Worm (Caenorhabditis elegans) whole organism, L4 larva: ENCODE results near the gene W02H5.2.
A peak's percentile ranks its signal among the peaks of the same experiment; 100 is the strongest.

Experiments used
- D1046.2 ChIP-seq: fragments of 200-800 bp; sonication (Bioruptor generic); IDR thresholded peaks from 2 replicates; pipeline ENCODE4 v1.3.6; 2022; ENCODE audit warnings: missing genetic modification characterization, missing compliant biosample characterization
- F44E2.7 ChIP-seq: fragments of 200-800 bp; sonication (Bioruptor generic); IDR thresholded peaks from 2 replicates; pipeline ENCODE4 v2.1.2; 2022; ENCODE audit warnings: missing genetic modification characterization, missing compliant biosample characterization
- F49E8.2 ChIP-seq: sonication (generic microtip); optimal IDR thresholded peaks from 2 replicates; lab custom pipeline; 2016; ENCODE audit warnings: missing compliant biosample characterization, mild to moderate bottlenecking, missing genetic modification characterization, borderline replicate concordance
- T20F7.1 ChIP-seq: fragments of 200-800 bp; sonication (Bioruptor generic); optimal IDR thresholded peaks from 2 replicates; lab custom pipeline; 2018; ENCODE audit warnings: mild to moderate bottlenecking, missing genetic modification characterization, missing compliant biosample characterization
- aha-1 ChIP-seq: fragments of 150-350 bp; peaks from one replicate; lab custom pipeline; 2014; ENCODE audit warnings: missing biosample characterization, missing genetic modification characterization
- ceh-62 ChIP-seq: sonication (generic microtip); optimal IDR thresholded peaks from 2 replicates; lab custom pipeline; 2017; ENCODE audit warnings: missing biosample characterization, missing genetic modification characterization
- ceh-82 ChIP-seq: sonication (generic microtip); optimal IDR thresholded peaks from 2 replicates; lab custom pipeline; 2017; ENCODE audit warnings: missing biosample characterization, missing genetic modification characterization
- daf-19 ChIP-seq: fragments of 200-800 bp; sonication (Bioruptor generic); conservative IDR thresholded peaks from 2 replicates; pipeline ENCODE4 v1.3.6; 2022; ENCODE audit warnings: missing genetic modification characterization, missing compliant biosample characterization
- dmd-6 ChIP-seq: fragments of 200-800 bp; sonication (Bioruptor generic); IDR thresholded peaks from 2 replicates; pipeline ENCODE4 v1.3.6; 2022; ENCODE audit warnings: missing genetic modification reagents, missing genetic modification characterization, missing compliant biosample characterization
- dmd-9 ChIP-seq: fragments of 200-800 bp; sonication (Bioruptor generic); IDR thresholded peaks from 2 replicates; pipeline ENCODE4 v1.3.6; 2022; ENCODE audit warnings: missing genetic modification reagents, missing genetic modification characterization, missing compliant biosample characterization
- egl-27 ChIP-seq: sonication (generic microtip); optimal IDR thresholded peaks from 3 replicates; lab custom pipeline; 2017; ENCODE audit warnings: missing biosample characterization, missing genetic modification reagents, missing genetic modification characterization
- fkh-10 ChIP-seq: fragments of 150-350 bp; optimal IDR thresholded peaks from 2 replicates; lab custom pipeline; 2014; ENCODE audit warnings: missing biosample characterization, missing genetic modification reagents, missing genetic modification characterization
- gei-8 ChIP-seq: fragments of 200-800 bp; sonication (Bioruptor generic); optimal IDR thresholded peaks from 2 replicates; lab custom pipeline; 2018; ENCODE audit warnings: mild to moderate bottlenecking, missing genetic modification characterization, missing compliant biosample characterization
- hlh-11 ChIP-seq: fragments of 200-800 bp; sonication (Bioruptor generic); optimal IDR thresholded peaks from 2 replicates; lab custom pipeline; 2018; ENCODE audit warnings: mild to moderate bottlenecking, missing genetic modification characterization, missing compliant biosample characterization
- hlh-30 ChIP-seq: sonication (generic microtip); optimal IDR thresholded peaks from 2 replicates; lab custom pipeline; 2017; ENCODE audit warnings: antibody characterized with exemption, mild to moderate bottlenecking, missing genetic modification characterization, missing compliant biosample characterization; ENCODE audit not compliant: insufficient read depth
- lim-7 ChIP-seq: fragments of 200-800 bp; sonication (Bioruptor generic); IDR thresholded peaks from 2 replicates; pipeline ENCODE4 v1.3.6; 2022; ENCODE audit warnings: missing genetic modification characterization, missing compliant biosample characterization
- lin-13 ChIP-seq: fragments of 150-350 bp; optimal IDR thresholded peaks from 2 replicates; lab custom pipeline; 2014; ENCODE audit warnings: missing biosample characterization, missing genetic modification reagents, missing genetic modification characterization
- madf-9 ChIP-seq: fragments of 200-800 bp; sonication (Bioruptor generic); conservative IDR thresholded peaks from 2 replicates; pipeline ENCODE4 v1.3.6; 2022; ENCODE audit warnings: missing genetic modification reagents, missing genetic modification characterization, missing compliant biosample characterization
- mdl-1 ChIP-seq, 2 experiments: fragments of 150-350 bp in 1 of 2; sonication (generic microtip) in 1 of 2; optimal IDR thresholded peaks; 2 replicates each; lab custom pipeline; 2014 to 2017; ENCODE audit warnings: missing biosample characterization in 2 of 2, missing genetic modification characterization in 2 of 2
- mep-1 ChIP-seq: fragments of 150-350 bp; sonication (generic microtip); optimal IDR thresholded peaks from 3 replicates; lab custom pipeline; 2014; ENCODE audit warnings: missing biosample characterization, missing genetic modification characterization
- nhr-10 ChIP-seq: fragments of 150-350 bp; optimal IDR thresholded peaks from 2 replicates; lab custom pipeline; 2014; ENCODE audit warnings: missing biosample characterization, missing genetic modification characterization
- nhr-102 ChIP-seq: sonication (generic microtip); optimal IDR thresholded peaks from 2 replicates; lab custom pipeline; 2016; ENCODE audit warnings: mild to moderate bottlenecking, missing genetic modification characterization, moderate library complexity, missing compliant biosample characterization
- nhr-28 ChIP-seq: fragments of 150-350 bp; optimal IDR thresholded peaks from 2 replicates; lab custom pipeline; 2014; ENCODE audit warnings: missing biosample characterization, missing genetic modification characterization
- nhr-41 ChIP-seq: fragments of 200-800 bp; sonication (Bioruptor generic); IDR thresholded peaks from 2 replicates; pipeline ENCODE4 v1.3.6; 2022; ENCODE audit warnings: missing genetic modification reagents, missing genetic modification characterization, missing compliant biosample characterization
- nhr-48 ChIP-seq: sonication (generic microtip); optimal IDR thresholded peaks from 2 replicates; lab custom pipeline; 2016; ENCODE audit warnings: mild to moderate bottlenecking, missing genetic modification characterization, missing compliant biosample characterization
- nhr-77 ChIP-seq: fragments of 150-350 bp; optimal IDR thresholded peaks from 2 replicates; lab custom pipeline; 2014; ENCODE audit warnings: missing biosample characterization, missing genetic modification characterization
- rbr-2 ChIP-seq: sonication (generic microtip); optimal IDR thresholded peaks from 2 replicates; lab custom pipeline; 2016; ENCODE audit warnings: missing genotype, missing genetic modification characterization, missing compliant biosample characterization
- snpc-1.2 ChIP-seq: fragments of 200-800 bp; sonication (Bioruptor generic); IDR thresholded peaks from 2 replicates; pipeline ENCODE4 v1.3.6; 2022; ENCODE audit warnings: missing genetic modification reagents, missing genetic modification characterization, missing compliant biosample characterization
- spr-3 ChIP-seq: fragments of 200-800 bp; sonication (Bioruptor generic); optimal IDR thresholded peaks from 2 replicates; lab custom pipeline; 2018; ENCODE audit warnings: mild to moderate bottlenecking, missing genetic modification characterization, missing compliant biosample characterization
- tra-1 ChIP-seq: fragments of 200-800 bp; sonication (Bioruptor generic); IDR thresholded peaks from 2 replicates; pipeline ENCODE4 v1.3.6; 2022; ENCODE audit warnings: missing genetic modification reagents, missing genetic modification characterization, missing compliant biosample characterization
- unc-130 ChIP-seq: sonication (generic microtip); optimal IDR thresholded peaks from 2 replicates; lab custom pipeline; 2016; ENCODE audit warnings: missing genetic modification reagents, missing genetic modification characterization, missing compliant biosample characterization
- unc-39 ChIP-seq: sonication (generic microtip); optimal IDR thresholded peaks from 2 replicates; lab custom pipeline; 2017; ENCODE audit warnings: missing biosample characterization, missing genetic modification characterization
- unc-62 ChIP-seq, 3 experiments: fragments of 150-350 bp in 1 of 3; sonication (generic microtip); optimal IDR thresholded peaks in 2 of 3; peaks in 1 of 3; 1 replicate in 1 of 3; 2 replicates in 2 of 3; lab custom pipeline; 2014 to 2017; ENCODE audit warnings: missing biosample characterization in 3 of 3, missing genetic modification characterization in 3 of 3, missing genetic modification reagents in 3 of 3, missing genotype in 1 of 3
- vab-7 ChIP-seq: fragments of 200-800 bp; sonication (Bioruptor generic); IDR thresholded peaks from 2 replicates; pipeline ENCODE4 v1.3.6; 2022; ENCODE audit warnings: missing genetic modification reagents, missing genetic modification characterization, missing compliant biosample characterization
- zfp-2 ChIP-seq: sonication (generic microtip); optimal IDR thresholded peaks from 2 replicates; lab custom pipeline; 2016; ENCODE audit warnings: mild to moderate bottlenecking, missing genetic modification characterization, missing compliant biosample characterization
- ztf-7 ChIP-seq: fragments of 150-350 bp; optimal IDR thresholded peaks from 2 replicates; lab custom pipeline; 2014; ENCODE audit warnings: missing biosample characterization, missing genetic modification characterization

The W02H5.2 gene

ce11 chrV:2639035-2639434, at the start of gene W02H5.2:
TSS of gene W02H5.2 (plus strand) at chrV:2639335.
- no peak for TF ChIP-seq nhr-48 (tag; lab: Kevin White, UChicago)
- TF ChIP-seq unc-62 (GFP tag; optimal IDR thresholded peaks at IDR 0.05 in 1 of 2; lab: Kevin White, UChicago) = peak in 1 of 2 experiments; percentile 10
- TF ChIP-seq unc-62 (tag; optimal IDR thresholded peaks at IDR 0.05; lab: Kevin White, UChicago) = no peak
- TF ChIP-seq aha-1 (tag; lab: Kevin White, UChicago) = no peak
- TF ChIP-seq madf-9 (GFP tag; lab: Robert Waterston, UW) = no peak

ce11 chrV:2589834-2590233, 49.3 kb upstream of the W02H5.2 start:
- TF ChIP-seq spr-3 (GFP tag; lab: Kevin White, UChicago) (no peak), aha-1 (tag; lab: Kevin White, UChicago) (peak; percentile 39)

ce11 chrV:2592173-2592676, 46.9 kb upstream of the W02H5.2 start, which contains the start of gene irg-3:
TSS of gene irg-3 (plus strand) at chrV:2592591.
- TF ChIP-seq hlh-11 (tag; lab: Kevin White, UChicago) (peak; percentile 10), nhr-102 (tag; lab: Kevin White, UChicago) (no peak), aha-1 (tag; lab: Kevin White, UChicago) (peak; percentile 52), unc-130 (no peak), snpc-1.2 (GFP tag; lab: Robert Waterston, UW) (no peak), dmd-6 (GFP tag; lab: Robert Waterston, UW) (peak; percentile 65), vab-7 (GFP tag; lab: Robert Waterston, UW) (no peak), mdl-1 (tag; optimal IDR thresholded peaks at IDR 0.05; lab: Kevin White, UChicago) (no peak), daf-19 (GFP tag; lab: Robert Waterston, UW) (no peak), T20F7.1 (GFP tag; lab: Kevin White, UChicago) (no peak), zfp-2 (tag; lab: Kevin White, UChicago) (no peak), nhr-28 (tag; lab: Kevin White, UChicago) (peak; percentile 45), nhr-48 (tag; lab: Kevin White, UChicago) (no peak), hlh-30 (tag; lab: Kevin White, UChicago) (no peak)
- TF ChIP-seq, all 104 proteins: peak for 4

DNA sequence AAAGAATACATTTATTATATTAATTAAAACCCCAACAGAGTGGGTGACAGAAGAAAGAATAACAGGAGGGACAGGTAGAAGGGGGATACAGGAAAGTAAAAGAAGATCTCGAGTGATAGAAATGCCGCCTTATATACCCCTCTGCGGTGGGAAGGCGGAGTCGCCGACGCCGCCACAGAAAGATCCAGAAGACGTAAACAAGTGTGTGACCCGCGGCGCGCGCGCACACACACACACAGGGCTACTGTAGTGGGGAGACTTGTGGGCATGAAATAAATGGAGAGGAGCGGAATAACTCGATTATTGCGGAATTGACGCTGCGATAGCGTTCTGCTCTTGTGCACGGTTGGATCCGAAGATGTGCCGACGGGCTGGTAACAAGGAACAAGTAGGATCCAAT, 43.4 kb upstream of the W02H5.2 start:
- 0 out of 2 replicates have a peak, but pooled peaks have one; percentile 20 for TF ChIP-seq snpc-1.2 (GFP tag; lab: Robert Waterston, UW)
- no peak for TF ChIP-seq egl-27 (tag; lab: Kevin White, UChicago)
- no peak for TF ChIP-seq mdl-1 (tag; optimal IDR thresholded peaks at IDR 0.05; lab: Kevin White, UChicago)
- no peak for TF ChIP-seq dmd-9 (GFP tag; lab: Robert Waterston, UW)
- no peak for TF ChIP-seq unc-39 (tag; lab: Kevin White, UChicago)
- no peak for TF ChIP-seq lim-7
- no peak for TF ChIP-seq nhr-77 (tag; lab: Kevin White, UChicago)
- no peak for TF ChIP-seq rbr-2 (tag; lab: Kevin White, UChicago)
- TF ChIP-seq gei-8 (GFP tag; lab: Kevin White, UChicago) = no peak
- TF ChIP-seq fkh-10 (GFP tag; lab: Kevin White, UChicago) = no peak
- TF ChIP-seq F44E2.7 (GFP tag; lab: Robert Waterston, UW) = 0 out of 2 replicates have a peak, but pooled peaks have one; percentile 47
- TF ChIP-seq D1046.2 (GFP tag; lab: Robert Waterston, UW) = no peak
- no peak for TF ChIP-seq daf-19 (GFP tag; lab: Robert Waterston, UW)
- TF ChIP-seq ceh-82 (tag; lab: Kevin White, UChicago) = no peak
- no peak for TF ChIP-seq lin-13 (GFP tag; lab: Kevin White, UChicago)
- peak in 1 of 2 experiments; percentile 2 for TF ChIP-seq unc-62 (GFP tag; optimal IDR thresholded peaks at IDR 0.05 in 1 of 2; lab: Kevin White, UChicago)
- no peak for TF ChIP-seq unc-62 (tag; optimal IDR thresholded peaks at IDR 0.05; lab: Kevin White, UChicago)
- no peak for TF ChIP-seq nhr-28 (tag; lab: Kevin White, UChicago)
- TF ChIP-seq ztf-7 = no peak
- no peak for TF ChIP-seq tra-1 (GFP tag; lab: Robert Waterston, UW)
- TF ChIP-seq dmd-6 (GFP tag; lab: Robert Waterston, UW) = no peak
- TF ChIP-seq mep-1 (tag; lab: Kevin White, UChicago) = no peak
- no peak for TF ChIP-seq nhr-10 (tag; lab: Kevin White, UChicago)
- TF ChIP-seq F49E8.2 = no peak
- TF ChIP-seq nhr-41 (GFP tag; lab: Robert Waterston, UW) = no peak
- TF ChIP-seq aha-1 (tag; lab: Kevin White, UChicago) = no peak
- TF ChIP-seq ceh-62 (tag; lab: Kevin White, UChicago) = no peak
